Fruit fly (Drosophila melanogaster) ovary, adult (tissue): ENCODE results near the gene Serinc.

Source experiments
- CG17801 ChIP-seq: fragments of 200-800 bp; optimal IDR thresholded peaks from 2 replicates; lab custom pipeline; 2019; ENCODE audit warnings: missing biosample characterization, mild to moderate bottlenecking, missing genetic modification characterization, moderate library complexity; ENCODE audit not compliant: partially characterized antibody

The Serinc gene

DNA sequence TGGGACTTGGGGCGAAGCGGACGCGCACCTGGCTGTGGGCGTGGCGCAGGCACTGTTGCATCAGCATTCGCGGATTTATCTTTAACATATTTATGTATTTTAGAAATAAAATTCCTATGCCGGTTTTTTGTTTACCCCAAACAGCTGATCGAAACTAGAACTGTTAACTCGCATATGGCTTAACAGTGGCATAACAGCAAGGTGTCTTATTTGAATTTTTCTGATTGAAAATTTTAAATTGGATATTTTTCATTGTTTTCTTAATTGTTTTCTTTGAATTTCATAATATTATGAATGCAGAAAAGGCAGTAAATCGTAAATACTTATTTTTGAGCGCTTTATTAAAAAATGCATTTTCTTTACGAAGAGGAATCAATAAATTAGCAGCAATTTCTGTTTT, 4.5 kb downstream of the Serinc start, which contains the start of gene GluRS-m:
GluRS-m (minus strand) TSS at position 154 of the 400 bp plus-strand sequence.
- no peak for TF ChIP-seq CG17801 (GFP tag; lab: Kevin White, UChicago)

DNA sequence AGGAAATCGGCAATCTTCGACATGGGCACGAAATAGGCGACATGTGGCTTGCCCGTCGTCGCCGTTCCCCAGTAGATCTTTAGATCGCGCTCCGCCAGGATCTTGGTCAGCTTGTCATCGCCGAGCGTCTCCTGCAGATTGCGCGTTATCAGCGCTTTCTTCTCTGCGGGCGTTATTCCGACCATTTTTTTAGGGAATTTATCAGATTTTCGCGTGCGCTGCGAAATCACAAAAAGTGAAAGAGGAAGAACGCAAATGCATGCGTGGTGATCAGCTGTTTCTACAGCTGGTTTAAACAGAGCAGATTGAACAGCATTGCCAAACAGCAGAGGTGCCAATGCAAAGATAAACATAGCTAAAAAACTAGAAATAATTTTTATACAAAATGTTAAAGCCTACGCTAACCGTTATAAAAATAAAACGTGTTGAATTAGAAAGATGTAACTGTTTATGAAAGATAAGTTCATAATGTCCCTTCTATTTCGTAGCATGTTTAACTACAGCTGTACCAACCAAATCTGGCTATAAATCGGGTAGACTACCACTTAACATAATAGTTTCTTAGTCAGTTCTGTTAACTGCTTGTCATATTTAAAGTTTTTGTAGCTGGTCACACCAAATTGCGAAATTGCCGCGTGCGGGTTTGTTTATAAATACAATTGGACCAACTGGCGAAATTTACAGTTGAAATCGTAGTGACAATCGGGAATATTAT, 6.7 kb downstream of the Serinc start, which contains the start of the genes TyrRS and CG33158:
TyrRS (minus strand) TSS at position 244 of the 715 bp plus-strand sequence.
CG33158 (plus strand) TSS at position 539 of the 715 bp plus-strand sequence.
- TF ChIP-seq CG17801 (GFP tag; lab: Kevin White, UChicago): no peak

DNA sequence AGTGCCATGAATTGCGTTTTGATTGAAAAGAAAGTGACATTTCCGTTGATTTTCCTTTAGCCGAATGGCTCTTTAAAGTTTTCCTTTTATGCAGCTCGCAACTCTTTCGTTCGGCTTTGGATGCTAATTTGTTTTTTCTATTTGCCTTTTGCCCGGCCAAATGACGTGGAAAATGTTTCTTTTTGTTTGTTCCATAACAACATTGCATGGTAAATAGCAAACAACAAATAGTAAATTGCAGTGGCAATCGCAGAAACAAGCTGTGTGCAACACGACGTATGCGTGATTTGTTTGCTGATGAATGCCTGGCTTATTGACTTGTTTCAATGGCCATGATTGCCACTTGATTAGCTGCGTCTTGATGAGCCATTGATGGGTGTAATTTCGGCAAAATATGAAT, 16.9 kb downstream of the Serinc start:
- TF ChIP-seq CG17801 (GFP tag; lab: Kevin White, UChicago): no peak

DNA sequence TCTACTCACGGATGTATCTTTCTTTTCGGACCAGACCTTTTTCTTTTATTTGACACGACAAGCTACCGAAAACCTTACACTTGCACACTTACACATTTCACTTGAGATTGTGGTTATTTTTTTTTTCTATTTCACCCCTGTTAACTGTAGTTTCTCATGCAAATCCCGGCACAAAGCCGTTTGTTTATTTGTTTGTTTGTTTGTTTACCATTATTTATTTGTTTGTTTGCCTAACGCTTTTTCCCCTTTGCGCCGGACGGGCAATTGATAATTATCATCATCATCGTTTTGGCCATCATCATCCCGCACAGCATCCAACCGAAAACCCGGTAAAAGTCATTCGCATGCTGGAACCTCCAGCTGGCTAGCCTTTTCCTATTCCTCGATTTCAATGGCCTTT, 18.5 kb downstream of the Serinc start:
- no peak for TF ChIP-seq CG17801 (GFP tag; lab: Kevin White, UChicago)

DNA sequence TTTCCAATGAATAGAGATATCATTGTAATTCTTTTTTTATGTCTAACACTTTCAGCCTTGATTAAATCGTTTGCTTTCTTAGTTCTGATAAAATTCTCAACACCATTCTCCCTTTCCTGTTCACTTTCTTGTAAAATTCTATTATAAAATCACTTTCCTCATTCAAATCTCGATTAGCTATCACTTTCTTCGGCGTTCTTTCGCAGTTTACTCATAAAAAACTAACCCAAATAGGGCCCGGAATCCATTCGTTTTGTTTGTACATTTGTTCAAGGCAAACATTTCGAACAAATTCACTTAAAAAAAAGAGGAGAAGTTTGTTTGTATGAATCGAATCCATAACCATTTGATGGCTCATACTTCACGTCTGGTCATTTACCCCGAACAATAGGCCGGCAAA, 21.0 kb downstream of the Serinc start:
- TF ChIP-seq CG17801 (GFP tag; lab: Kevin White, UChicago): no peak

DNA sequence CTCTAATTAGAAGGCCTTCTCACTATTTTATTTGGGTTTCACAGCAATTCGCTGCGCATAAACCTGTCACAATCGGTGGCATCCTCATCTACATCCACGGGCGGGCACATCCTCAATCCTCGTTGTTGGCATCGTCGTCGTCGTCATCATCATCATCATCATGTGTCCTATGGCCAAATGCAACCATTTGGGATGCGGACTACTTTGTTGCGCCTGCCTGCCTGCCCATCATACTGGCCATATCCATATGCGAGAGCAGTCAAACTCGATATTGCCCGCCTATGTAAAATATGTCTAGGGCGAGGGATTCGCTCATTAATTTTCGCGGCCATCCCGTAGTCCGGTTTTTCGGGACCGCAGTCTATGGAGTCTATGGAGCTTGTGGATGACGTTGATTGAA, 24.7 kb downstream of the Serinc start:
- no peak for TF ChIP-seq CG17801 (GFP tag; lab: Kevin White, UChicago)

DNA sequence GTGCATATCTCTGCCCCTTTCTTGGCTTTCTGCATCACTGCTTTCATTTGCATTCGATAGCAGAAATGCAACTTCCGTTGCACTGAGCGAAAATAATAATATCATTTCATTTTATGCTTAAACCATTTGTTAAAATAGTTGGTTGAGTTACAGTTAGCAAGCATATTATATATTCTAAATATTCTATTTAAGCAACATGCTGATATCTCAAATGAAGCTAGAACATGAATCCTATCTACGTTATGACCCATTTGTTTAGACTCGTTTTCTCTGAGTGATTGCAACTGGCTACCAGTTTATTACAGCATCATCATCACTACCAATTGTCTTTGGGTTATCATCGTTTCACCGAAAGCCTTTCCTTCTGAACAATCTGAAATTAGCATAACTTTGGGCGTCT, 30.1 kb downstream of the Serinc start:
- TF ChIP-seq CG17801 (GFP tag; lab: Kevin White, UChicago): no peak

DNA sequence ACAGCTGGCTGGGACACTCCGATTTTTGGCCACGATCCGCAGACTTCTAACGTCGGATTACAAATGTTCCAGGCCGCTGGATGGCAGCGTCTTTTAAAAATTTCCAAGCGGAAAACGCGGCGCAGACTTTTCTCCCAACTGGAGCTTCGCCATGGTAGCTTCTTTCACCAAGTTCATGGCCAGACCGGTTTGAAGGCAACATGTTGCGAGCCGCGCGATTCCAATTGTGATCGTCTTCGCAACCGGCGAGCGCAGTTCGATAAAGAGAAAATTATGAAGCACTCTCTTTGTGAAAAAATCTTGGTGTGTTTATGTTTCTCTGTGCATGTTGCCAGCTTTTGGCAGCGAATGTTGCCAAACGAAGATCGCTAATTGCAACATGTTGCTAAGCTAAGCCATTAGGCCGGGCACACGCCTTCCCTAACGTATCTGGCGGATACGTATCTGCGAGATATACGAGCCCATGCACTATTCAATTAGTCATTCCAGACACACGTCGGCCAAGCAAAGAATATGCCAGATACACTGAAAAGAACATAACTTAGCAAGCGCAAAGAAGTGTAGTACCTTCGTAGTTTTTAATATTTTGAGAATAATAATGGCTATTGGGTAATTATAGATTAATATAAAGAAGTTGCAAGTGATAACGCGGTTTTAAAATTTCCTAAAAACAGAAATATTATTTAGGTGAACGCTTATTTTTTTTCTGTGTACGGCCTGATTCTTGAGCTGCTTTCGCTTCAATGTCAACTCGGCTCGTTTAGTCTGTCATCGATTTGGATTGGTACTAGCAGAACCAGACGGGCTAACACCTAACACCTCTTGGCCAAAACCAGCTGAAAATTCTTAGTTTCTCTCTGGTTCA, 39.6 kb downstream of the Serinc start, which contains the start of gene dsx-c73A:
dsx-c73A (minus strand) TSS at position 72 of the 865 bp plus-strand sequence.
- TF ChIP-seq CG17801 (GFP tag; lab: Kevin White, UChicago): no peak

DNA sequence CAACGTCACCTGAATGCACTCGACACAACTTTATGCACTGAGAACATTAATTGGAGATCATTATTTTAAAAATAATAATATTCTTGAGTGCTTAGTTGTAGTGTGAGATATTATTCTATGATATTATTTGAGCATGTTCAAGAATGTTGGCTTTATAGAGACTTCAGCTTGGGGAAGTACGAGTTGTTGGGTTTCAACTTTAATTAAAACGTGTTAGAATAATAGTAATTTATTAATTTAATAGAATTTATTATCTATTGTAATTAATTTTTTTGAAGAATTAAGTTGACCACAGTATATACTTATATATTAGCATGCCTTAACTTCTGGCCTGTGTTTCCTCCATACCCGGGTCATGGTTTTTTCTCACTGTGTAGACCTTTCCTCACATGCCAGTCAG, 51.3 kb downstream of the Serinc start:
- TF ChIP-seq CG17801 (GFP tag; lab: Kevin White, UChicago): peak; percentile 52
